Fruit fly (Drosophila melanogaster): ENCODE results near the gene CG9522.

dm6 chrX:14868414-14868813 lies 19.8 kb upstream of the CG9522 start:
- TF ChIP-seq usp (GFP tag; optimal IDR thresholded peaks at IDR 0.05) = no peak
- no peak for TF ChIP-seq psq (optimal IDR thresholded peaks at IDR 0.05)

Data from whole organism.